Worm (Caenorhabditis elegans) whole organism, L2 larva: ENCODE data around the gene C50B6.9.

Source experiments
- egl-27 ChIP-seq: sonication (generic microtip); optimal IDR thresholded peaks from 3 replicates; lab custom pipeline; 2017; ENCODE audit warnings: missing biosample characterization, missing genetic modification reagents, missing genetic modification characterization
- lsy-2 ChIP-seq, 2 experiments: fragments of 150-350 bp in 1 of 2; sonication (generic microtip) in 1 of 2; optimal IDR thresholded peaks; 2 replicates each; lab custom pipeline; 2014 to 2017; ENCODE audit warnings: missing biosample characterization in 2 of 2, missing genetic modification characterization in 2 of 2

- TF ChIP-seq lsy-2 (tag; optimal IDR thresholded peaks at IDR 0.05; lab: Kevin White, UChicago) (no peak), egl-27 (tag; lab: Kevin White, UChicago) (no peak)
These were observed 28.1 kb downstream of the C50B6.9 start for ce11 chrV:13364227-13364626.
